Worm (Caenorhabditis elegans) whole organism, L3 larva: ENCODE data around the gene acr-12.

ENCODE experiments used
- R02D3.7 ChIP-seq: fragments of 150-350 bp; optimal IDR thresholded peaks from 2 replicates; lab custom pipeline; 2014; ENCODE audit warnings: missing biosample characterization, missing genetic modification characterization
- ceh-16 ChIP-seq: sonication (generic microtip); optimal IDR thresholded peaks from 2 replicates; lab custom pipeline; 2017; ENCODE audit warnings: missing biosample characterization, missing genetic modification characterization
- fkh-10 ChIP-seq: sonication (generic microtip); optimal IDR thresholded peaks from 2 replicates; lab custom pipeline; 2017; ENCODE audit warnings: missing biosample characterization, missing genetic modification reagents, missing genetic modification characterization
- jun-1 ChIP-seq: fragments of 150-350 bp; optimal IDR thresholded peaks from 2 replicates; lab custom pipeline; 2014; ENCODE audit warnings: missing biosample characterization, missing genetic modification reagents, missing genetic modification characterization
- mdl-1 ChIP-seq: fragments of 150-350 bp; optimal IDR thresholded peaks from 2 replicates; lab custom pipeline; 2014; ENCODE audit warnings: missing biosample characterization, missing genetic modification characterization
- nhr-76 ChIP-seq: fragments of 150-350 bp; sonication (generic microtip); optimal IDR thresholded peaks from 5 replicates; lab custom pipeline; 2014; ENCODE audit warnings: missing biosample characterization, missing genetic modification characterization
- zag-1 ChIP-seq: fragments of 150-350 bp; optimal IDR thresholded peaks from 2 replicates; lab custom pipeline; 2014; ENCODE audit warnings: missing biosample characterization, missing genetic modification characterization

- no peak for TF ChIP-seq zag-1 (tag; lab: Kevin White, UChicago)
- TF ChIP-seq nhr-76 (tag; lab: Kevin White, UChicago), result no peak
- TF ChIP-seq ceh-16 (tag; lab: Kevin White, UChicago), result no peak
- no peak for TF ChIP-seq jun-1 (tag; lab: Kevin White, UChicago)
- TF ChIP-seq fkh-10, result no peak
- no peak for TF ChIP-seq R02D3.7 (tag; lab: Kevin White, UChicago)
- TF ChIP-seq mdl-1 (tag; lab: Kevin White, UChicago), result no peak
These were observed 37.2 kb downstream of the acr-12 start, which contains the start of gene R01E6.7 for ce11 chrX:13569854-13570253.
